Worm (Caenorhabditis elegans): Measurements from ENCODE around the gene C33F10.14.

DNA sequence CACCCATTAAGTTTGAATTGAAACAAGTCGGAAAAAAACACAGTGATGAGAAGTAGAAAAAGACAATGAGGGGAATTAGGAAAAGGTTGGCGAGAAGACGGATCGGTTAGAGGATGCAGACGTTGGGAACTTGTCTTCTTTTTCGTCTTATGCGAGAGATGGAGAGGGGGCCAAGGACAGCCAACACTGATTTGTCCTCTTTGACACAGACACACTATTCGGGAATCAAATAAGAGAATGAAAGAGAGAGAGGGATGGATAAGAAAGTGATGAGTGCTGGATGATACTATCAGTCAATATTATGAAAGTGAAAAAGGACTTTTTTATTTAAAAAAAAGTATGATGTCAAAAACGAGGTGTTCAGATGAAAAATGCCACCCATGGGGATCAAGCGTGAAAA, 24.6 kb downstream of the C33F10.14 start, which contains the start of gene lact-5:
- no peak for TF ChIP-seq fkh-10 (GFP tag; optimal IDR thresholded peaks at IDR 0.05)
- no peak for TF ChIP-seq ttx-3 (tag; optimal IDR thresholded peaks at IDR 0.05)
- no peak for TF ChIP-seq ahr-1 (tag; optimal IDR thresholded peaks at IDR 0.05)

Measured in whole organism, late embryonic.